Worm (Caenorhabditis elegans): ENCODE results near the gene exc-14.

ce11 chrV:5089497-5090134 lies 43.6 kb upstream of the exc-14 start, which contains the start of gene glb-32:
- TF ChIP-seq ama-1 (optimal IDR thresholded peaks at IDR 0.05) (no peak), egl-27 (tag; optimal IDR thresholded peaks at IDR 0.05) (no peak), ceh-82 (tag; optimal IDR thresholded peaks at IDR 0.05) (no peak), mdl-1 (tag; optimal IDR thresholded peaks at IDR 0.05) (no peak), nhr-11 (tag; optimal IDR thresholded peaks at IDR 0.05) (no peak), fos-1 (tag; optimal IDR thresholded peaks at IDR 0.05) (no peak), lsy-2 (tag; optimal IDR thresholded peaks at IDR 0.05) (peak in 1 of 2 experiments; percentile 7)

Measured in whole organism, L2 larva.